Worm (Caenorhabditis elegans) whole organism, late embryonic: Measurements from ENCODE around the gene vhp-1.

Experiments
- K02D7.2 ChIP-seq: sonication (generic microtip); optimal IDR thresholded peaks from 2 replicates; lab custom pipeline; 2017; ENCODE audit warnings: mild to moderate bottlenecking, missing genetic modification characterization, missing compliant biosample characterization
- ahr-1 ChIP-seq: sonication (generic microtip); optimal IDR thresholded peaks from 2 replicates; lab custom pipeline; 2016; ENCODE audit warnings: missing genetic modification characterization, missing compliant biosample characterization
- ceh-14 ChIP-seq: sonication (generic microtip); optimal IDR thresholded peaks from 2 replicates; lab custom pipeline; 2016; ENCODE audit warnings: missing genotype, missing genetic modification characterization, missing compliant biosample characterization
- ceh-18 ChIP-seq: sonication (generic microtip); optimal IDR thresholded peaks from 2 replicates; lab custom pipeline; 2016; ENCODE audit warnings: missing genetic modification characterization, missing compliant biosample characterization
- ceh-19 ChIP-seq: fragments of 200-800 bp; sonication (Bioruptor generic); optimal IDR thresholded peaks from 2 replicates; lab custom pipeline; 2018; ENCODE audit warnings: mild to moderate bottlenecking, missing genetic modification characterization, missing compliant biosample characterization
- ceh-31 ChIP-seq: sonication (generic microtip); optimal IDR thresholded peaks from 2 replicates; lab custom pipeline; 2016; ENCODE audit warnings: missing genetic modification characterization, missing compliant biosample characterization
- ceh-45 ChIP-seq: fragments of 200-800 bp; sonication (Bioruptor generic); IDR thresholded peaks from 2 replicates; pipeline ENCODE4 v1.3.6; 2022; ENCODE audit warnings: missing genetic modification reagents, missing genetic modification characterization, missing compliant biosample characterization
- ceh-48 ChIP-seq: sonication (generic microtip); optimal IDR thresholded peaks from 2 replicates; lab custom pipeline; 2016; ENCODE audit warnings: missing genetic modification characterization, inconsistent platforms, missing compliant biosample characterization
- dve-1 ChIP-seq: sonication (generic microtip); optimal IDR thresholded peaks from 2 replicates; lab custom pipeline; 2017; ENCODE audit warnings: antibody characterized with exemption, mild to moderate bottlenecking, missing genetic modification characterization, missing compliant biosample characterization
- elt-2 ChIP-seq: sonication (generic microtip); optimal IDR thresholded peaks from 2 replicates; lab custom pipeline; 2016; ENCODE audit warnings: missing genetic modification reagents, missing genetic modification characterization, missing compliant biosample characterization
- elt-4 ChIP-seq: sonication (generic microtip); optimal IDR thresholded peaks from 2 replicates; lab custom pipeline; 2016; ENCODE audit warnings: missing genetic modification characterization, missing compliant biosample characterization
- ets-4 ChIP-seq: sonication (generic microtip); optimal IDR thresholded peaks from 2 replicates; lab custom pipeline; 2016; ENCODE audit warnings: missing genetic modification characterization, missing compliant biosample characterization
- eyg-1 ChIP-seq: sonication (generic microtip); optimal IDR thresholded peaks from 2 replicates; lab custom pipeline; 2016; ENCODE audit warnings: missing genotype, missing genetic modification characterization, missing compliant biosample characterization
- gmeb-2 ChIP-seq: sonication (generic microtip); optimal IDR thresholded peaks from 2 replicates; lab custom pipeline; 2016; ENCODE audit warnings: missing genetic modification characterization, inconsistent platforms, missing compliant biosample characterization
- hlh-13 ChIP-seq: fragments of 200-800 bp; sonication (Bioruptor generic); optimal IDR thresholded peaks from 2 replicates; lab custom pipeline; 2018; ENCODE audit warnings: mild to moderate bottlenecking, missing genetic modification characterization, missing compliant biosample characterization
- hlh-15 ChIP-seq: sonication (generic microtip); optimal IDR thresholded peaks from 2 replicates; lab custom pipeline; 2016; ENCODE audit warnings: missing genetic modification characterization, missing compliant biosample characterization
- hlh-30 ChIP-seq: sonication (generic microtip); optimal IDR thresholded peaks from 2 replicates; lab custom pipeline; 2017; ENCODE audit warnings: antibody characterized with exemption, missing genetic modification characterization, missing compliant biosample characterization; ENCODE audit not compliant: insufficient read depth
- hlh-8 ChIP-seq: sonication (generic microtip); optimal IDR thresholded peaks from 2 replicates; lab custom pipeline; 2016; ENCODE audit warnings: missing genotype, missing genetic modification characterization, missing compliant biosample characterization
- lim-6 ChIP-seq: sonication (generic microtip); optimal IDR thresholded peaks from 2 replicates; lab custom pipeline; 2016; ENCODE audit warnings: missing genetic modification characterization, missing compliant biosample characterization
- lin-11 ChIP-seq: fragments of 200-800 bp; sonication (Bioruptor generic); optimal IDR thresholded peaks from 2 replicates; lab custom pipeline; 2018; ENCODE audit warnings: mild to moderate bottlenecking, missing genetic modification characterization, missing compliant biosample characterization
- nfya-1 ChIP-seq: sonication (generic microtip); optimal IDR thresholded peaks from 2 replicates; lab custom pipeline; 2017; ENCODE audit warnings: missing genetic modification characterization, mild to moderate bottlenecking, missing compliant biosample characterization, antibody characterized with exemption, moderate library complexity
- nhr-232 ChIP-seq: sonication (generic microtip); optimal IDR thresholded peaks from 2 replicates; lab custom pipeline; 2016; ENCODE audit warnings: missing genetic modification characterization, missing compliant biosample characterization
- pax-1 ChIP-seq: fragments of 150-350 bp; optimal IDR thresholded peaks from 2 replicates; lab custom pipeline; 2014; ENCODE audit warnings: missing biosample characterization, missing genetic modification characterization
- pha-2 ChIP-seq: sonication (generic microtip); optimal IDR thresholded peaks from 2 replicates; lab custom pipeline; 2017; ENCODE audit warnings: mild to moderate bottlenecking, missing genetic modification characterization, missing compliant biosample characterization
- pha-4 ChIP-seq: fragments of 150-350 bp; optimal IDR thresholded peaks from 2 replicates; lab custom pipeline; 2018; ENCODE audit warnings: missing biosample characterization, missing genetic modification reagents, missing genetic modification characterization
- rnt-1 ChIP-seq: sonication (generic microtip); optimal IDR thresholded peaks from 2 replicates; lab custom pipeline; 2016; ENCODE audit warnings: missing genetic modification characterization, missing compliant biosample characterization
- sdc-2 ChIP-seq: sonication (generic microtip); optimal IDR thresholded peaks from 2 replicates; lab custom pipeline; 2016; ENCODE audit warnings: missing genotype, missing genetic modification characterization, missing compliant biosample characterization
- sox-2 ChIP-seq: fragments of 200-800 bp; sonication (Bioruptor generic); IDR thresholded peaks from 2 replicates; pipeline ENCODE4 v1.3.6; 2022; ENCODE audit warnings: missing genetic modification reagents, missing genetic modification characterization, missing compliant biosample characterization
- sox-4 ChIP-seq: sonication (generic microtip); optimal IDR thresholded peaks from 2 replicates; lab custom pipeline; 2017; ENCODE audit warnings: mild to moderate bottlenecking, missing genetic modification characterization, inconsistent platforms, missing compliant biosample characterization
- tbx-7 ChIP-seq: sonication (generic microtip); optimal IDR thresholded peaks from 2 replicates; lab custom pipeline; 2016; ENCODE audit warnings: missing genotype, missing genetic modification characterization, missing compliant biosample characterization
- unc-42 ChIP-seq: sonication (generic microtip); optimal IDR thresholded peaks from 2 replicates; lab custom pipeline; 2016; ENCODE audit warnings: missing genotype, missing genetic modification characterization, missing compliant biosample characterization
- unc-55 ChIP-seq: sonication (generic microtip); optimal IDR thresholded peaks from 2 replicates; lab custom pipeline; 2017; ENCODE audit warnings: missing biosample characterization, missing genetic modification reagents, missing genetic modification characterization
- unc-86 ChIP-seq: sonication (generic microtip); optimal IDR thresholded peaks from 2 replicates; lab custom pipeline; 2016; ENCODE audit warnings: missing genetic modification characterization, missing compliant biosample characterization
- zip-5 ChIP-seq: sonication (generic microtip); optimal IDR thresholded peaks from 2 replicates; lab custom pipeline; 2016; ENCODE audit warnings: missing genetic modification characterization, missing compliant biosample characterization

Gene vhp-1

ce11 chrII:5322732-5323326 is at the start of gene vhp-1:
vhp-1 (plus strand) TSS chrII:5323276.
- TF ChIP-seq zip-5 = no peak
- no peak for TF ChIP-seq K02D7.2 (tag; lab: Kevin White, UChicago)
- no peak for TF ChIP-seq sdc-2 (tag; lab: Kevin White, UChicago)
- no peak for TF ChIP-seq pax-1 (tag; lab: Kevin White, UChicago)
- no peak for TF ChIP-seq ceh-45
- no peak for TF ChIP-seq sox-2 (GFP tag; lab: Robert Waterston, UW)
- no peak for TF ChIP-seq lim-6
- no peak for TF ChIP-seq nhr-232 (tag; lab: Kevin White, UChicago)
- TF ChIP-seq, all 69 proteins: peak for 0

ce11 chrII:5276736-5277135 is 46.3 kb upstream of the vhp-1 start:
- TF ChIP-seq ceh-31 (tag; lab: Kevin White, UChicago) = peak; percentile 4
- no peak for TF ChIP-seq rnt-1 (tag; lab: Kevin White, UChicago)
- TF ChIP-seq pha-2 (tag; lab: Kevin White, UChicago) = no peak

- TF ChIP-seq pha-4 (tag; lab: Kevin White, UChicago) = no peak
These were observed 45.3 kb upstream of the vhp-1 start for ce11 chrII:5277780-5278179.

ce11 chrII:5281137-5281536 is 41.9 kb upstream of the vhp-1 start:
- TF ChIP-seq ahr-1 (tag; lab: Kevin White, UChicago) (no peak), ceh-14 (no peak), ceh-48 (tag; lab: Kevin White, UChicago) (no peak), tbx-7 (no peak), nfya-1 (tag; lab: Kevin White, UChicago) (no peak), rnt-1 (tag; lab: Kevin White, UChicago) (no peak), gmeb-2 (tag; lab: Kevin White, UChicago) (no peak), ceh-19 (GFP tag; lab: Kevin White, UChicago) (no peak), lim-6 (no peak), K02D7.2 (tag; lab: Kevin White, UChicago) (no peak), ceh-31 (tag; lab: Kevin White, UChicago) (no peak), hlh-30 (tag; lab: Kevin White, UChicago) (no peak), elt-2 (tag; lab: Kevin White, UChicago) (no peak), ceh-18 (tag; lab: Kevin White, UChicago) (no peak), hlh-8 (tag; lab: Kevin White, UChicago) (no peak), sox-4 (tag; lab: Kevin White, UChicago) (no peak), dve-1 (tag; lab: Kevin White, UChicago) (no peak), hlh-15 (tag; lab: Kevin White, UChicago) (no peak)

ce11 chrII:5282192-5282591 is 40.9 kb upstream of the vhp-1 start, which contains the start of gene pmt-1:
pmt-1 (minus strand) TSS chrII:5282523.
- TF ChIP-seq hlh-13 (GFP tag; lab: Kevin White, UChicago) = no peak
- TF ChIP-seq lin-11 (tag; lab: Kevin White, UChicago) = no peak
- TF ChIP-seq unc-42 (tag; lab: Kevin White, UChicago) = no peak
- no peak for TF ChIP-seq nfya-1 (tag; lab: Kevin White, UChicago)
- no peak for TF ChIP-seq lim-6
- TF ChIP-seq elt-4 (tag; lab: Kevin White, UChicago) = no peak
- TF ChIP-seq eyg-1 (tag; lab: Kevin White, UChicago) = no peak
- no peak for TF ChIP-seq unc-55 (GFP tag; lab: Kevin White, UChicago)
- no peak for TF ChIP-seq sox-2 (GFP tag; lab: Robert Waterston, UW)
- no peak for TF ChIP-seq ets-4 (tag; lab: Kevin White, UChicago)
- no peak for TF ChIP-seq unc-86
